Fruit fly (Drosophila melanogaster) whole organism, prepupa: ENCODE measurements around the gene CG10486.

ENCODE experiments used
- Blimp-1 ChIP-seq: fragments of 200-800 bp; sonication (Bioruptor generic); optimal IDR thresholded peaks from 3 replicates; lab custom pipeline; 2017; ENCODE audit warnings: missing biosample characterization, missing genetic modification characterization, mild to moderate bottlenecking, moderate library complexity, missing genetic modification reagents
- CG10631 ChIP-seq: fragments of 200-800 bp; sonication (Bioruptor generic); optimal IDR thresholded peaks from 2 replicates; lab custom pipeline; 2016; ENCODE audit warnings: missing biosample characterization, missing genetic modification characterization
- CG11294 ChIP-seq: fragments of 200-800 bp; sonication (Bioruptor generic); IDR thresholded peaks from 2 replicates; pipeline ENCODE4 v1.3.6; 2022; ENCODE audit warnings: missing biosample characterization, missing genetic modification characterization
- CG11902 ChIP-seq: fragments of 200-800 bp; sonication (Bioruptor generic); optimal IDR thresholded peaks from 3 replicates; lab custom pipeline; 2016; ENCODE audit warnings: missing biosample characterization, missing genetic modification characterization
- CG15336 ChIP-seq: fragments of 200-800 bp; sonication (Bioruptor generic); IDR thresholded peaks from 2 replicates; pipeline ENCODE4 v1.3.6; 2022; ENCODE audit warnings: missing biosample characterization, missing genetic modification characterization
- CG1621 ChIP-seq: fragments of 200-800 bp; sonication (Bioruptor generic); optimal IDR thresholded peaks from 3 replicates; lab custom pipeline; 2018; ENCODE audit warnings: missing biosample characterization, mild to moderate bottlenecking, missing genetic modification characterization
- CG16779 ChIP-seq: fragments of 200-800 bp; sonication (Bioruptor generic); optimal IDR thresholded peaks from 3 replicates; lab custom pipeline; 2017; ENCODE audit warnings: missing biosample characterization, mild to moderate bottlenecking, missing genetic modification characterization
- CG3032 ChIP-seq: fragments of 200-800 bp; optimal IDR thresholded peaks from 2 replicates; lab custom pipeline; 2019; ENCODE audit warnings: missing biosample characterization, mild to moderate bottlenecking, missing genetic modification characterization, moderate library complexity
- CG32006 ChIP-seq: fragments of 200-800 bp; sonication (Bioruptor generic); optimal IDR thresholded peaks from 3 replicates; lab custom pipeline; 2017; ENCODE audit warnings: missing biosample characterization, mild to moderate bottlenecking, missing genetic modification characterization
- CG3919 ChIP-seq: fragments of 200-800 bp; sonication (Bioruptor generic); optimal IDR thresholded peaks from 3 replicates; lab custom pipeline; 2016; ENCODE audit warnings: missing biosample characterization, missing genetic modification characterization
- CG4318 ChIP-seq: fragments of 200-800 bp; sonication (Bioruptor generic); optimal IDR thresholded peaks from 3 replicates; lab custom pipeline; 2017; ENCODE audit warnings: missing biosample characterization, mild to moderate bottlenecking, missing genetic modification characterization
- CG6163 ChIP-seq: fragments of 200-800 bp; sonication (Bioruptor generic); IDR thresholded peaks from 3 replicates; pipeline ENCODE4 v1.3.6; 2022; ENCODE audit warnings: missing biosample characterization, missing genetic modification characterization
- CG6276 ChIP-seq: fragments of 200-800 bp; sonication (Bioruptor generic); optimal IDR thresholded peaks from 2 replicates; lab custom pipeline; 2017; ENCODE audit warnings: missing biosample characterization, mild to moderate bottlenecking, missing genetic modification characterization
- CG6792 ChIP-seq: fragments of 200-800 bp; sonication (Bioruptor generic); optimal IDR thresholded peaks from 3 replicates; lab custom pipeline; 2016; ENCODE audit warnings: missing biosample characterization, missing genetic modification characterization
- CG6808 ChIP-seq: fragments of 200-800 bp; sonication (Bioruptor generic); optimal IDR thresholded peaks from 3 replicates; lab custom pipeline; 2017; ENCODE audit warnings: missing biosample characterization, missing genetic modification characterization, mild to moderate bottlenecking, moderate library complexity, missing genetic modification reagents
- CG6854 ChIP-seq: fragments of 200-800 bp; sonication (Bioruptor generic); optimal IDR thresholded peaks from 2 replicates; lab custom pipeline; 2017; ENCODE audit warnings: missing biosample characterization, mild to moderate bottlenecking, missing genetic modification characterization
- CG7368 ChIP-seq: fragments of 200-800 bp; sonication (Bioruptor generic); optimal IDR thresholded peaks from 3 replicates; lab custom pipeline; 2016; ENCODE audit warnings: missing biosample characterization, missing genetic modification characterization
- CG8119 ChIP-seq: fragments of 200-800 bp; sonication (Bioruptor generic); IDR thresholded peaks from 3 replicates; pipeline ENCODE4 v1.3.6; 2022; ENCODE audit warnings: missing biosample characterization, missing genetic modification characterization
- CG8319 ChIP-seq: fragments of 200-800 bp; sonication (Bioruptor generic); optimal IDR thresholded peaks from 3 replicates; lab custom pipeline; 2016; ENCODE audit warnings: missing biosample characterization, missing genetic modification characterization
- CG8632 ChIP-seq: fragments of 200-800 bp; sonication (Bioruptor generic); optimal IDR thresholded peaks from 3 replicates; lab custom pipeline; 2016; ENCODE audit warnings: missing biosample characterization, missing genetic modification characterization
- CG9139 ChIP-seq: fragments of 200-800 bp; sonication (Bioruptor generic); optimal IDR thresholded peaks from 3 replicates; lab custom pipeline; 2017; ENCODE audit warnings: missing biosample characterization, mild to moderate bottlenecking, missing genetic modification characterization
- Eip75B ChIP-seq: fragments of 200-800 bp; sonication (Bioruptor generic); optimal IDR thresholded peaks from 3 replicates; lab custom pipeline; 2016; ENCODE audit warnings: missing biosample characterization, missing genetic modification characterization
- Eip78C ChIP-seq: fragments of 200-800 bp; sonication (Bioruptor generic); peaks from one replicate; lab custom pipeline; 2016; ENCODE audit warnings: missing biosample characterization, missing genetic modification characterization
- Eip93F ChIP-seq: fragments of 200-800 bp; sonication (Bioruptor generic); optimal IDR thresholded peaks from 2 replicates; lab custom pipeline; 2016; ENCODE audit warnings: missing biosample characterization, mild to moderate bottlenecking, missing genetic modification characterization
- Ets21C ChIP-seq: fragments of 200-800 bp; sonication (Bioruptor generic); optimal IDR thresholded peaks from 3 replicates; lab custom pipeline; 2016; ENCODE audit warnings: missing biosample characterization, missing genetic modification characterization
- Ets96B ChIP-seq: fragments of 200-800 bp; optimal IDR thresholded peaks from 2 replicates; lab custom pipeline; 2019; ENCODE audit warnings: missing biosample characterization, mild to moderate bottlenecking, missing genetic modification characterization, moderate library complexity
- Gug ChIP-seq: fragments of 200-800 bp; sonication (Bioruptor generic); IDR thresholded peaks from 2 replicates; pipeline ENCODE4 v1.3.6; 2022; ENCODE audit warnings: missing biosample characterization, missing genetic modification characterization
- Hr38 ChIP-seq: sonication (Bioruptor generic); optimal IDR thresholded peaks from 2 replicates; lab custom pipeline; 2016; ENCODE audit warnings: missing biosample characterization, missing genetic modification characterization
- Hr39 ChIP-seq: fragments of 200-800 bp; sonication (Bioruptor generic); optimal IDR thresholded peaks from 2 replicates; lab custom pipeline; 2016; ENCODE audit warnings: missing biosample characterization, missing genetic modification characterization
- Lpt ChIP-seq: fragments of 200-800 bp; sonication (Bioruptor generic); optimal IDR thresholded peaks from 3 replicates; lab custom pipeline; 2016; ENCODE audit warnings: missing biosample characterization, missing genetic modification characterization
- Met ChIP-seq: fragments of 200-800 bp; sonication (Bioruptor generic); optimal IDR thresholded peaks from 3 replicates; lab custom pipeline; 2016; ENCODE audit warnings: missing biosample characterization, missing genetic modification characterization
- Smox ChIP-seq: fragments of 200-800 bp; sonication (Bioruptor generic); optimal IDR thresholded peaks from 3 replicates; lab custom pipeline; 2016; ENCODE audit warnings: missing biosample characterization, missing genetic modification characterization
- Sox102F ChIP-seq: fragments of 200-800 bp; sonication (Bioruptor generic); optimal IDR thresholded peaks from 2 replicates; lab custom pipeline; 2016; ENCODE audit warnings: missing biosample characterization, mild to moderate bottlenecking, missing genetic modification characterization
- Sox15 ChIP-seq: fragments of 200-800 bp; sonication (Bioruptor generic); optimal IDR thresholded peaks from 3 replicates; lab custom pipeline; 2016; ENCODE audit warnings: missing biosample characterization, missing genetic modification characterization
- acj6 ChIP-seq: fragments of 200-800 bp; sonication (Bioruptor generic); optimal IDR thresholded peaks from 3 replicates; lab custom pipeline; 2016; ENCODE audit warnings: missing biosample characterization, missing genetic modification characterization
- cyc ChIP-seq: fragments of 200-800 bp; sonication (Bioruptor generic); optimal IDR thresholded peaks from 3 replicates; lab custom pipeline; 2016; ENCODE audit warnings: missing biosample characterization, missing genetic modification characterization
- dac ChIP-seq: fragments of 200-800 bp; sonication (Bioruptor generic); optimal IDR thresholded peaks from 2 replicates; lab custom pipeline; 2017; ENCODE audit warnings: missing biosample characterization, mild to moderate bottlenecking, missing genetic modification characterization
- dsx ChIP-seq: fragments of 200-800 bp; optimal IDR thresholded peaks from 3 replicates; lab custom pipeline; 2019; ENCODE audit warnings: missing biosample characterization, mild to moderate bottlenecking, missing genetic modification characterization, moderate library complexity; ENCODE audit not compliant: poor library complexity, severe bottlenecking
- eg ChIP-seq: fragments of 200-800 bp; sonication (Bioruptor generic); IDR thresholded peaks from 3 replicates; pipeline ENCODE4 v1.3.6; 2022; ENCODE audit warnings: missing biosample characterization, missing genetic modification characterization
- esn ChIP-seq: fragments of 200-800 bp; sonication (Bioruptor generic); optimal IDR thresholded peaks from 2 replicates; lab custom pipeline; 2016; ENCODE audit warnings: missing biosample characterization, mild to moderate bottlenecking, missing genetic modification characterization, moderate library complexity
- fd59A ChIP-seq: fragments of 200-800 bp; sonication (Bioruptor generic); optimal IDR thresholded peaks from 2 replicates; lab custom pipeline; 2017; ENCODE audit warnings: missing biosample characterization, mild to moderate bottlenecking, missing genetic modification characterization, missing genetic modification reagents
- fd85E ChIP-seq: fragments of 200-800 bp; sonication (Bioruptor generic); optimal IDR thresholded peaks from 3 replicates; lab custom pipeline; 2016; ENCODE audit warnings: missing biosample characterization, missing genetic modification characterization
- fkh ChIP-seq: fragments of 200-800 bp; sonication (Bioruptor generic); optimal IDR thresholded peaks from 3 replicates; lab custom pipeline; 2017; ENCODE audit warnings: missing biosample characterization, mild to moderate bottlenecking, missing genetic modification characterization, moderate library complexity
- lz ChIP-seq: fragments of 200-800 bp; sonication (Bioruptor generic); optimal IDR thresholded peaks from 3 replicates; lab custom pipeline; 2016; ENCODE audit warnings: missing biosample characterization, missing genetic modification characterization
- pdm3 ChIP-seq: fragments of 200-800 bp; sonication (Bioruptor generic); optimal IDR thresholded peaks from 3 replicates; lab custom pipeline; 2016; ENCODE audit warnings: missing biosample characterization, missing genetic modification characterization
- salr ChIP-seq, 2 experiments: fragments of 200-800 bp; sonication (Bioruptor generic); optimal IDR thresholded peaks; 3 replicates each; lab custom pipeline; 2016 to 2018; ENCODE audit warnings: missing biosample characterization in 2 of 2, missing genetic modification characterization in 2 of 2, mild to moderate bottlenecking in 1 of 2
- spab ChIP-seq: fragments of 200-800 bp; sonication (Bioruptor generic); optimal IDR thresholded peaks from 2 replicates; lab custom pipeline; 2017; ENCODE audit warnings: missing biosample characterization, mild to moderate bottlenecking, missing genetic modification characterization, missing genetic modification reagents
- svp ChIP-seq: fragments of 200-800 bp; sonication (Bioruptor generic); peaks from one replicate; lab custom pipeline; 2016; ENCODE audit warnings: missing biosample characterization, missing genetic modification characterization

Gene CG10486

dm6 chr3L:5863868-5864413, 42.6 kb downstream of the CG10486 start (continued):
- TF ChIP-seq acj6 (GFP tag; lab: Kevin White, UChicago) (peak; percentile 36), Sox15 (GFP tag; lab: Kevin White, UChicago) (no peak), svp (GFP tag; lab: Kevin White, UChicago) (peak; percentile 78), Ets21C (GFP tag; lab: Kevin White, UChicago) (no peak), Hr39 (GFP tag; lab: Kevin White, UChicago) (peak; percentile 12), CG6808 (GFP tag; lab: Kevin White, UChicago) (peak; percentile 50), fd85E (no peak), CG7368 (GFP tag; lab: Kevin White, UChicago) (no peak), dsx (GFP tag; lab: Kevin White, UChicago) (peak; percentile 67), lz (no peak), CG16779 (tag; lab: Kevin White, UChicago) (no peak), CG6854 (GFP tag; lab: Kevin White, UChicago) (no peak), dac (GFP tag; lab: Kevin White, UChicago) (no peak), CG8632 (GFP tag; lab: Kevin White, UChicago) (peak; percentile 10), Hr38 (GFP tag; lab: Kevin White, UChicago) (no peak), pdm3 (GFP tag; lab: Kevin White, UChicago) (peak; percentile 22)

- TF ChIP-seq CG11294 (GFP tag; lab: Robert Waterston, UW) = no peak
- TF ChIP-seq fkh = no peak
- no peak for TF ChIP-seq Lpt (GFP tag; lab: Kevin White, UChicago)
- TF ChIP-seq CG3032 (tag; lab: Kevin White, UChicago) = peak; percentile 59
- TF ChIP-seq CG15336 (GFP tag; lab: Robert Waterston, UW) = no peak
- TF ChIP-seq esn (GFP tag; lab: Kevin White, UChicago) = peak; percentile 69
- TF ChIP-seq dsx (GFP tag; lab: Kevin White, UChicago) = peak; percentile 27
- no peak for TF ChIP-seq Gug (GFP tag; lab: Robert Waterston, UW)
- TF ChIP-seq spab (GFP tag; lab: Kevin White, UChicago) = peak; percentile 51
- TF ChIP-seq Sox15 (GFP tag; lab: Kevin White, UChicago) = peak; percentile 45
- TF ChIP-seq CG11902 (GFP tag; lab: Kevin White, UChicago) = peak; percentile 71
- TF ChIP-seq CG1621 (tag; lab: Kevin White, UChicago) = peak; percentile 40
- TF ChIP-seq pdm3 (GFP tag; lab: Kevin White, UChicago) = peak; percentile 47
- TF ChIP-seq CG8319 (GFP tag; lab: Kevin White, UChicago) = peak; percentile 34
- peak; percentile 65 for TF ChIP-seq Eip75B (GFP tag; lab: Kevin White, UChicago)
- peak; percentile 2 for TF ChIP-seq CG9139
- peak; percentile 56; the same call in 2 of the 3 replicates for TF ChIP-seq CG6163
- TF ChIP-seq Ets96B (tag; lab: Kevin White, UChicago) = peak; percentile 61
- peak; percentile 35 for TF ChIP-seq CG16779 (tag; lab: Kevin White, UChicago)
- no peak for TF ChIP-seq Hr38 (GFP tag; lab: Kevin White, UChicago)
- TF ChIP-seq CG6854 (GFP tag; lab: Kevin White, UChicago) = no peak
- peak; percentile 73 for TF ChIP-seq CG3919 (GFP tag; lab: Kevin White, UChicago)
- TF ChIP-seq salr (GFP tag; optimal IDR thresholded peaks at IDR 0.05; lab: Kevin White, UChicago) = peak in 1 of 2 experiments; percentile 11
- TF ChIP-seq Ets21C (GFP tag; lab: Kevin White, UChicago) = peak; percentile 59
- TF ChIP-seq CG10631 (GFP tag; lab: Kevin White, UChicago) = peak; percentile 50
- TF ChIP-seq CG6276 = no peak
- no peak for TF ChIP-seq CG8119 (GFP tag; lab: Robert Waterston, UW)
- TF ChIP-seq Sox102F (GFP tag; lab: Kevin White, UChicago) = peak; percentile 29
- TF ChIP-seq Eip78C (GFP tag; lab: Kevin White, UChicago) = peak; percentile 93
- TF ChIP-seq cyc (GFP tag; lab: Kevin White, UChicago) = peak; percentile 67
- peak; percentile 65 for TF ChIP-seq Hr39 (GFP tag; lab: Kevin White, UChicago)
- TF ChIP-seq Blimp-1 (GFP tag; lab: Kevin White, UChicago) = peak; percentile 32
- TF ChIP-seq Eip93F (GFP tag; lab: Kevin White, UChicago) = peak; percentile 13
- TF ChIP-seq svp (GFP tag; lab: Kevin White, UChicago) = peak; percentile 91
- peak; percentile 71 for TF ChIP-seq CG6792 (GFP tag; lab: Kevin White, UChicago)
- no peak for TF ChIP-seq eg (GFP tag; lab: Robert Waterston, UW)
- TF ChIP-seq Smox (GFP tag; lab: Kevin White, UChicago) = peak; percentile 71
- peak; percentile 72 for TF ChIP-seq Met (GFP tag; lab: Kevin White, UChicago)
- peak; percentile 15 for TF ChIP-seq CG32006 (GFP tag; lab: Kevin White, UChicago)
- TF ChIP-seq fd59A (GFP tag; lab: Kevin White, UChicago) = peak; percentile 58
- no peak for TF ChIP-seq CG4318 (GFP tag; lab: Kevin White, UChicago)
These were observed 43.5 kb downstream of the CG10486 start for dm6 chr3L:5862994-5863393.
